Worm (Caenorhabditis elegans): Measurements from ENCODE around the gene srz-64.

ce11 chrII:1295776-1296175 lies 2.7 kb upstream of the srz-64 start, which contains the start of gene Y57G7A.2:
- TF ChIP-seq pha-4 (tag; optimal IDR thresholded peaks at IDR 0.05), result no peak
- no peak for TF ChIP-seq unc-62 (GFP tag; optimal IDR thresholded peaks at IDR 0.05)
- no peak for TF ChIP-seq tbx-8 (GFP tag; optimal IDR thresholded peaks at IDR 0.05)
- no peak for TF ChIP-seq lin-32 (GFP tag; optimal IDR thresholded peaks at IDR 0.05)
